Fruit fly (Drosophila melanogaster) S2 (cell line): ENCODE measurements around the gene CG13055.

ENCODE experiments used
- CG8478 ChIP-seq: fragments of >200 bp; optimal IDR thresholded peaks from 2 replicates; lab custom pipeline; 2018
- CTCF ChIP-seq, 2 experiments: fragments of >200 bp; optimal IDR thresholded peaks; 2 replicates each; lab custom pipeline; 2018

Gene CG13055

dm6 chr3L:16275391-16276017 lies 23.3 kb upstream of the CG13055 start:
- TF ChIP-seq CTCF (optimal IDR thresholded peaks at IDR 0.05; lab: Kevin White, UChicago): no peak
- no peak for TF ChIP-seq CG8478 (lab: Kevin White, UChicago)

- TF ChIP-seq CG8478 (lab: Kevin White, UChicago): no peak
- TF ChIP-seq CTCF (optimal IDR thresholded peaks at IDR 0.05; lab: Kevin White, UChicago): no peak
Observed at dm6 chr3L:16272338-16272959, 20.3 kb upstream of the CG13055 start, which contains the start of gene CG13066. TSS of gene CG13066 (plus strand) at chr3L:16272909.

dm6 chr3L:16270802-16271332 lies 18.7 kb upstream of the CG13055 start, which contains the start of the genes CG34248 and CG13067:
TSS of gene CG34248 (minus strand) at chr3L:16270902.
TSS of gene CG13067 (plus strand) at chr3L:16271282.
- TF ChIP-seq CTCF (optimal IDR thresholded peaks at IDR 0.05; lab: Kevin White, UChicago) (no peak), CG8478 (lab: Kevin White, UChicago) (no peak)

dm6 chr3L:16269092-16269491 lies 16.9 kb upstream of the CG13055 start, which contains the start of gene CG13068:
TSS of gene CG13068 (plus strand) at chr3L:16269392.
- TF ChIP-seq CG8478 (lab: Kevin White, UChicago) (no peak), CTCF (optimal IDR thresholded peaks at IDR 0.05; lab: Kevin White, UChicago) (no peak)

dm6 chr3L:16268106-16268733 lies 16.1 kb upstream of the CG13055 start, which contains the start of gene CG4950:
TSS of gene CG4950 (minus strand) at chr3L:16268156.
- no peak for TF ChIP-seq CTCF (optimal IDR thresholded peaks at IDR 0.05; lab: Kevin White, UChicago)
- no peak for TF ChIP-seq CG8478 (lab: Kevin White, UChicago)

dm6 chr3L:16265000-16265399 lies 12.8 kb upstream of the CG13055 start, which contains the start of the genes CG13051 and CG13069:
TSS of gene CG13051 (minus strand) at chr3L:16265100.
TSS of gene CG13069 (plus strand) at chr3L:16265385.
- TF ChIP-seq CTCF (optimal IDR thresholded peaks at IDR 0.05; lab: Kevin White, UChicago) (no peak), CG8478 (lab: Kevin White, UChicago) (no peak)

- TF ChIP-seq CG8478 (lab: Kevin White, UChicago) (no peak), CTCF (optimal IDR thresholded peaks at IDR 0.05; lab: Kevin White, UChicago) (no peak)
Observed at dm6 chr3L:16263043-16263442, 10.9 kb upstream of the CG13055 start, which contains the start of gene CG13070. TSS of gene CG13070 (plus strand) at chr3L:16263343.

- no peak for TF ChIP-seq CG8478 (lab: Kevin White, UChicago)
- TF ChIP-seq CTCF (optimal IDR thresholded peaks at IDR 0.05; lab: Kevin White, UChicago): no peak
Observed at dm6 chr3L:16262440-16262839, 10.3 kb upstream of the CG13055 start, which contains the start of gene CG13071. TSS of gene CG13071 (plus strand) at chr3L:16262740.

- TF ChIP-seq CTCF (optimal IDR thresholded peaks at IDR 0.05; lab: Kevin White, UChicago): no peak
Observed at dm6 chr3L:16261505-16261904, 9.3 kb upstream of the CG13055 start, which contains the start of gene CG34247. TSS of gene CG34247 (minus strand) at chr3L:16261605.

- TF ChIP-seq CG8478 (lab: Kevin White, UChicago): no peak
- TF ChIP-seq CTCF (optimal IDR thresholded peaks at IDR 0.05; lab: Kevin White, UChicago): no peak
Observed at dm6 chr3L:16259552-16259951, 7.4 kb upstream of the CG13055 start, which contains the start of gene CG13053. TSS of gene CG13053 (minus strand) at chr3L:16259722.

- TF ChIP-seq CG8478 (lab: Kevin White, UChicago): no peak
- no peak for TF ChIP-seq CTCF (optimal IDR thresholded peaks at IDR 0.05; lab: Kevin White, UChicago)
Observed at dm6 chr3L:16257118-16257627, 5.0 kb upstream of the CG13055 start, which contains the start of gene CG13054. TSS of gene CG13054 (minus strand) at chr3L:16257191.

dm6 chr3L:16241296-16241695 lies 10.9 kb downstream of the CG13055 start:
- TF ChIP-seq CG8478 (lab: Kevin White, UChicago) (no peak), CTCF (optimal IDR thresholded peaks at IDR 0.05; lab: Kevin White, UChicago) (no peak)

- TF ChIP-seq CTCF (optimal IDR thresholded peaks at IDR 0.05; lab: Kevin White, UChicago) (no peak), CG8478 (lab: Kevin White, UChicago) (no peak)
Observed at dm6 chr3L:16233850-16234494, 18.2 kb downstream of the CG13055 start.

dm6 chr3L:16232924-16233323 lies 19.2 kb downstream of the CG13055 start, which contains the start of gene Hsc20:
TSS of gene Hsc20 (plus strand) at chr3L:16233127.
- no peak for TF ChIP-seq CG8478 (lab: Kevin White, UChicago)
- no peak for TF ChIP-seq CTCF (optimal IDR thresholded peaks at IDR 0.05; lab: Kevin White, UChicago)
